Worm (Caenorhabditis elegans) whole organism, young adult: ENCODE data around the gene dcaf-1.

Experiments used
- F10E7.11 ChIP-seq: sonication (generic microtip); optimal IDR thresholded peaks from 2 replicates; lab custom pipeline; 2017; ENCODE audit warnings: mild to moderate bottlenecking, missing genetic modification characterization, moderate library complexity, missing compliant biosample characterization
- F22D6.2 ChIP-seq: sonication (generic microtip); optimal IDR thresholded peaks from 2 replicates; lab custom pipeline; 2016; ENCODE audit warnings: mild to moderate bottlenecking, missing genetic modification characterization, missing compliant biosample characterization
- F23B12.7 ChIP-seq: sonication (generic microtip); optimal IDR thresholded peaks from 2 replicates; lab custom pipeline; 2017; ENCODE audit warnings: missing genetic modification characterization, mild to moderate bottlenecking, missing compliant biosample characterization, antibody characterized with exemption, moderate library complexity; ENCODE audit not compliant: insufficient read depth
- F57A8.1 ChIP-seq: fragments of 200-800 bp; sonication (Bioruptor generic); optimal IDR thresholded peaks from 2 replicates; lab custom pipeline; 2018; ENCODE audit warnings: mild to moderate bottlenecking, missing genetic modification characterization, moderate library complexity, missing compliant biosample characterization
- K11D2.4 ChIP-seq: fragments of 200-800 bp; sonication (Bioruptor generic); IDR thresholded peaks from 2 replicates; pipeline ENCODE4 v1.3.6; 2022; ENCODE audit warnings: missing genetic modification reagents, missing genetic modification characterization, missing compliant biosample characterization
- K12H6.12 ChIP-seq: fragments of 200-800 bp; sonication (Bioruptor generic); optimal IDR thresholded peaks from 2 replicates; lab custom pipeline; 2018; ENCODE audit warnings: mild to moderate bottlenecking, missing genetic modification characterization, missing compliant biosample characterization
- T26A5.8 ChIP-seq: sonication (generic microtip); optimal IDR thresholded peaks from 2 replicates; lab custom pipeline; 2016; ENCODE audit warnings: missing genetic modification characterization, missing compliant biosample characterization
- Y53F4B.3 ChIP-seq: fragments of 200-800 bp; sonication (Bioruptor generic); IDR thresholded peaks from 2 replicates; pipeline ENCODE4 v1.3.6; 2022; ENCODE audit warnings: missing genetic modification reagents, missing genetic modification characterization, missing compliant biosample characterization
- Y67H2A.10 ChIP-seq: fragments of 200-800 bp; sonication (Bioruptor generic); conservative IDR thresholded peaks from 2 replicates; pipeline ENCODE4 v1.3.6; 2022; ENCODE audit warnings: missing genetic modification reagents, missing genetic modification characterization, missing compliant biosample characterization
- Y79H2A.3 ChIP-seq: fragments of 200-800 bp; sonication (Bioruptor generic); conservative IDR thresholded peaks from 2 replicates; pipeline ENCODE4 v1.3.6; 2022; ENCODE audit warnings: missing genetic modification reagents, missing genetic modification characterization, missing compliant biosample characterization
- ZK185.1 ChIP-seq: sonication (generic microtip); optimal IDR thresholded peaks from 2 replicates; lab custom pipeline; 2016; ENCODE audit warnings: mild to moderate bottlenecking, missing genetic modification characterization, missing compliant biosample characterization; ENCODE audit not compliant: poor library complexity, severe bottlenecking
- atf-7 ChIP-seq: sonication (generic microtip); optimal IDR thresholded peaks from 2 replicates; lab custom pipeline; 2017; ENCODE audit warnings: mild to moderate bottlenecking, missing genetic modification characterization, missing compliant biosample characterization
- athp-1 ChIP-seq: sonication (generic microtip); optimal IDR thresholded peaks from 2 replicates; lab custom pipeline; 2017; ENCODE audit warnings: mild to moderate bottlenecking, missing genetic modification characterization, missing compliant biosample characterization
- attf-5 ChIP-seq: fragments of 200-800 bp; sonication (Bioruptor generic); optimal IDR thresholded peaks from 2 replicates; lab custom pipeline; 2018; ENCODE audit warnings: mild to moderate bottlenecking, missing genetic modification characterization, missing compliant biosample characterization
- bed-1 ChIP-seq: fragments of 200-800 bp; sonication (Bioruptor generic); IDR thresholded peaks from 2 replicates; pipeline ENCODE4 v1.3.6; 2022; ENCODE audit warnings: missing genetic modification reagents, missing genetic modification characterization, missing compliant biosample characterization
- bed-2 ChIP-seq: fragments of 200-800 bp; sonication (Bioruptor generic); IDR thresholded peaks from 2 replicates; pipeline ENCODE4 v1.3.6; 2022; ENCODE audit warnings: missing genetic modification reagents, missing genetic modification characterization, missing compliant biosample characterization
- cebp-1 ChIP-seq, 2 experiments: fragments of 200-800 bp in 1 of 2; sonication (Bioruptor generic) in 1 of 2; sonication (generic microtip) in 1 of 2; IDR thresholded peaks in 1 of 2; optimal IDR thresholded peaks in 1 of 2; 2 replicates each; pipeline versions ENCODE4 v1.3.6 to Lab custom; 2017 to 2022; ENCODE audit warnings: missing compliant biosample characterization in 2 of 2, missing genetic modification characterization in 2 of 2, mild to moderate bottlenecking in 1 of 2, missing genetic modification reagents in 1 of 2, moderate library complexity in 1 of 2
- ceh-79 ChIP-seq: sonication (generic microtip); optimal IDR thresholded peaks from 2 replicates; lab custom pipeline; 2017; ENCODE audit warnings: mild to moderate bottlenecking, missing genetic modification characterization, missing compliant biosample characterization
- ceh-91 ChIP-seq: fragments of 200-800 bp; sonication (Bioruptor generic); IDR thresholded peaks from 2 replicates; pipeline ENCODE4 v1.3.6; 2022; ENCODE audit warnings: missing genetic modification reagents, missing genetic modification characterization, missing compliant biosample characterization
- dox-1 ChIP-seq: fragments of 200-800 bp; sonication (Bioruptor generic); IDR thresholded peaks from 2 replicates; pipeline ENCODE4 v1.3.6; 2022; ENCODE audit warnings: missing genetic modification reagents, missing genetic modification characterization, missing compliant biosample characterization
- dpff-1 ChIP-seq: sonication (generic microtip); optimal IDR thresholded peaks from 2 replicates; lab custom pipeline; 2017; ENCODE audit warnings: mild to moderate bottlenecking, missing genetic modification characterization, missing compliant biosample characterization
- dpl-1 ChIP-seq: fragments of 150-350 bp; optimal IDR thresholded peaks from 2 replicates; lab custom pipeline; 2014; ENCODE audit warnings: missing biosample characterization, missing genetic modification reagents, missing genetic modification characterization
- egl-44 ChIP-seq: fragments of 200-800 bp; sonication (Bioruptor generic); IDR thresholded peaks from 2 replicates; pipeline ENCODE4 v1.3.6; 2022; ENCODE audit warnings: missing genetic modification reagents, missing genetic modification characterization, missing compliant biosample characterization
- ekl-4 ChIP-seq: fragments of 200-800 bp; sonication (Bioruptor generic); IDR thresholded peaks from 2 replicates; pipeline ENCODE4 v1.3.6; 2022; ENCODE audit warnings: missing genetic modification reagents, missing genetic modification characterization, missing compliant biosample characterization
- ets-4 ChIP-seq: fragments of 200-800 bp; sonication (Bioruptor generic); optimal IDR thresholded peaks from 2 replicates; lab custom pipeline; 2018; ENCODE audit warnings: mild to moderate bottlenecking, missing genetic modification characterization, missing compliant biosample characterization
- hsf-1 ChIP-seq: fragments of 200-800 bp; sonication (Bioruptor generic); IDR thresholded peaks from 2 replicates; pipeline ENCODE4 v1.3.6; 2022; ENCODE audit warnings: missing genetic modification reagents, missing genetic modification characterization, missing compliant biosample characterization
- let-607 ChIP-seq, 2 experiments: fragments of 200-800 bp in 1 of 2; sonication (Bioruptor generic) in 1 of 2; sonication (generic microtip) in 1 of 2; optimal IDR thresholded peaks; 2 replicates each; lab custom pipeline; 2016 to 2018; ENCODE audit warnings: mild to moderate bottlenecking in 2 of 2, missing compliant biosample characterization in 2 of 2, missing genetic modification characterization in 2 of 2, moderate library complexity in 2 of 2, missing genotype in 1 of 2
- madf-10 ChIP-seq: sonication (generic microtip); optimal IDR thresholded peaks from 2 replicates; lab custom pipeline; 2016; ENCODE audit warnings: mild to moderate bottlenecking, missing genetic modification characterization, missing compliant biosample characterization
- madf-8 ChIP-seq: fragments of 200-800 bp; sonication (Bioruptor generic); conservative IDR thresholded peaks from 2 replicates; pipeline ENCODE4 v1.3.6; 2022; ENCODE audit warnings: missing genetic modification reagents, missing genetic modification characterization, missing compliant biosample characterization
- nhr-27 ChIP-seq: fragments of 200-800 bp; sonication (Bioruptor generic); optimal IDR thresholded peaks from 2 replicates; lab custom pipeline; 2018; ENCODE audit warnings: mild to moderate bottlenecking, missing genetic modification characterization, moderate library complexity, missing compliant biosample characterization
- nhr-80 ChIP-seq: sonication (generic microtip); optimal IDR thresholded peaks from 2 replicates; lab custom pipeline; 2016; ENCODE audit warnings: missing genetic modification characterization, missing compliant biosample characterization
- rcor-1 ChIP-seq: fragments of 200-800 bp; sonication (Bioruptor generic); IDR thresholded peaks from 2 replicates; pipeline ENCODE4 v1.3.6; 2022; ENCODE audit warnings: missing genetic modification reagents, missing genetic modification characterization, missing compliant biosample characterization
- sea-2 ChIP-seq: fragments of 200-800 bp; sonication (Bioruptor generic); IDR thresholded peaks from 2 replicates; pipeline ENCODE4 v1.3.6; 2022; ENCODE audit warnings: missing genetic modification characterization, missing compliant biosample characterization
- somi-1 ChIP-seq: fragments of 200-800 bp; sonication (Bioruptor generic); optimal IDR thresholded peaks from 2 replicates; lab custom pipeline; 2018; ENCODE audit warnings: mild to moderate bottlenecking, missing genetic modification characterization, missing compliant biosample characterization
- tbp1 ChIP-seq: fragments of 200-800 bp; sonication (Bioruptor generic); optimal IDR thresholded peaks from 2 replicates; lab custom pipeline; 2018; ENCODE audit warnings: mild to moderate bottlenecking, missing genetic modification characterization, missing compliant biosample characterization
- unc-62 ChIP-seq: fragments of 150-350 bp; optimal IDR thresholded peaks from 2 replicates; lab custom pipeline; 2014; ENCODE audit warnings: missing biosample characterization, missing genetic modification reagents, missing genetic modification characterization
- ztf-22 ChIP-seq: fragments of 200-800 bp; sonication (Bioruptor generic); optimal IDR thresholded peaks from 2 replicates; lab custom pipeline; 2018; ENCODE audit warnings: mild to moderate bottlenecking, missing genetic modification characterization, moderate library complexity, missing compliant biosample characterization

The dcaf-1 gene

DNA sequence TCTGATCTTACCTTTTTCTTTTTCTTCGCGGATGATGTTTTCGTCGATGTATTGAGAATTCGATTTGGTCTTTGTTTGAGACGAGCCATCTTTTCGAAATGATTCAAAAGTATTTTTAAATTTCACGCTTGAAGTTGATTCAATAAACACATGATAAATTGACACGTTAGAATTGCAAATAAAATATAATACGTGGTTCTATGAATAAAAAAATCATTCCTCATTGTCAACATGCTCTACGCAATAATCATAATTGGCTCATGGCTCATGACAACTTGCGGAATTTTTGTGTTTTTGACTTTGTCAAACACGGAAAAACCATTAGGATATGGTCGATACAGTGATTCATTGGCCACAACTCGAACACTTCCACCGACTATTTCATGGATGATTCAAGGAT, 23.1 kb downstream of the dcaf-1 start, which contains the start of the genes htas-1 and ZK1251.3:
Gene htas-1, minus strand, starts transcription at position 101 of the 400 bp plus-strand sequence.
Gene ZK1251.3, plus strand, starts transcription at position 226 of the 400 bp plus-strand sequence.
- TF ChIP-seq madf-8 (GFP tag; lab: Robert Waterston, UW) (no peak), Y67H2A.10 (GFP tag; lab: Robert Waterston, UW) (no peak), F57A8.1 (GFP tag; lab: Kevin White, UChicago) (no peak)

DNA sequence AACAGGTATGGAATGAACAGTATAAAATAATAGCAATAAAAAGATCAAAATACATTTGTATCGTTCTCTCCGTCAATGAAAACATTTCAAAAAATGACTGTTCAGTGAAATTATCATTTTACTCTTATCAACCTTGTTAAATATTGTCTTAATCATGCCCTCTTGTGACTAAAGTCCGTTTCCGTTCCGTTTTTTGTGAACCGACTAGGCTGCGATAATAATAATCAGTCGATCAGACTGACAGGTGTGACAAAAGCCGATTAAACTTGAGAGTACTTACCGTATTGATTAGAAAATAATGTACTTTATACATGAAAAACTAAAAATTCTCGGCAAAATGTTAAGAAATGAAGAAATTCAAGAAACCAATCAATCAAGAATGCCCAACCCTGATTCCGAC, 24.0 kb downstream of the dcaf-1 start, which contains the start of gene ins-7:
Gene ins-7, minus strand, starts transcription at position 332 of the 400 bp plus-strand sequence.
- TF ChIP-seq attf-5, result no peak
- TF ChIP-seq Y53F4B.3, result no peak
- TF ChIP-seq sea-2 (GFP tag; lab: Robert Waterston, UW), result no peak
- peak; percentile 48 for TF ChIP-seq ztf-22 (GFP tag; lab: Kevin White, UChicago)
- TF ChIP-seq ceh-91, result no peak
- TF ChIP-seq unc-62, result peak; percentile 70
- no peak for TF ChIP-seq Y79H2A.3 (GFP tag; lab: Robert Waterston, UW)
- TF ChIP-seq ets-4 (GFP tag; lab: Kevin White, UChicago), result peak; percentile 82
- peak; percentile 86 for TF ChIP-seq nhr-80 (tag; lab: Kevin White, UChicago)

DNA sequence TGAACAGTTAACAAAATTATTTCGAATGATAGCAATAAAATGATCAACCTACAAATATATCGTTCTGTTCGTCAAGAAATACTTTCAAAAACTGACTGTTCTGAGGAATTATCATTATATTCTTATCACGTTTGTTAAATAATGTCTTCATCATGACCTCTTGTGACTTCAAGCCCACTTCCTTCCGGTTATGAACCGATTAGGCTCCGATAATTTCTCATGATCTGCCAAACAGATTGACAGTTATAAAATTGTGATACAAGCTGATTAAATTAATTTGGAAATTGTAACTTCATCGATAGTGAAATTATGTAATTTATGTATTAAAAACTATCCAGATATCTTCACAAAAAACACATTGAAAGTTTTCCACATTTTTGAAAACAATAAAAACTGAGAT, 25.7 kb downstream of the dcaf-1 start, which contains the start of gene ins-8:
Gene ins-8, minus strand, starts transcription at position 101 of the 400 bp plus-strand sequence.
- no peak for TF ChIP-seq dpff-1 (tag; lab: Kevin White, UChicago)
- TF ChIP-seq madf-10 (tag; lab: Kevin White, UChicago), result no peak
- TF ChIP-seq tbp1 (GFP tag; lab: Kevin White, UChicago), result no peak
- TF ChIP-seq nhr-27, result no peak
- TF ChIP-seq dpl-1, result no peak
- TF ChIP-seq T26A5.8 (tag; lab: Kevin White, UChicago), result no peak
- no peak for TF ChIP-seq somi-1 (GFP tag; lab: Kevin White, UChicago)
- TF ChIP-seq sea-2 (GFP tag; lab: Robert Waterston, UW), result no peak
- TF ChIP-seq, all 124 proteins: peak for 0

ce11 chrIV:9679296-9679695, 27.2 kb downstream of the dcaf-1 start:
- TF ChIP-seq athp-1 (no peak), ceh-79 (no peak), bed-2 (GFP tag; lab: Robert Waterston, UW) (no peak), rcor-1 (GFP tag; lab: Robert Waterston, UW) (no peak)

DNA sequence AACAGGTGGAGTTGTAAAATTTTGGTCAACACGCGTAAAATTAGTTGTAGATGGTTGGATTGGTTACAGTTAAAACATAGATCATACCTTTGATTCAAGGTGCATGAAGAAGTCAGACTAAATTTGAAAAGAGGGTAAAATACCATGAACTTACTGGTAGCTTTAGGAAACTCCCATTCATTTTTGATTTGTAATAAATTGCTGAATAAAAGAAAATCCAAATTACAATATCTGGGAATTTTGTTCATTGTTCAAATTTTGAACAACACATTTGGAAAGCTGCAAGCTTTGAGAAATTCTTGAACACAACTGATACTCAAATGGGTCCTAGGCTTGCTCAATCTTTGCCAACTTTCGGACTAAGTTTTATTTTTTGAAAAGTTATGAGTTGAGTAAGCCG, 28.5 kb downstream of the dcaf-1 start:
- TF ChIP-seq atf-7 (tag; lab: Kevin White, UChicago) (no peak), F22D6.2 (tag; lab: Kevin White, UChicago) (no peak), ekl-4 (no peak), ceh-79 (no peak)

DNA sequence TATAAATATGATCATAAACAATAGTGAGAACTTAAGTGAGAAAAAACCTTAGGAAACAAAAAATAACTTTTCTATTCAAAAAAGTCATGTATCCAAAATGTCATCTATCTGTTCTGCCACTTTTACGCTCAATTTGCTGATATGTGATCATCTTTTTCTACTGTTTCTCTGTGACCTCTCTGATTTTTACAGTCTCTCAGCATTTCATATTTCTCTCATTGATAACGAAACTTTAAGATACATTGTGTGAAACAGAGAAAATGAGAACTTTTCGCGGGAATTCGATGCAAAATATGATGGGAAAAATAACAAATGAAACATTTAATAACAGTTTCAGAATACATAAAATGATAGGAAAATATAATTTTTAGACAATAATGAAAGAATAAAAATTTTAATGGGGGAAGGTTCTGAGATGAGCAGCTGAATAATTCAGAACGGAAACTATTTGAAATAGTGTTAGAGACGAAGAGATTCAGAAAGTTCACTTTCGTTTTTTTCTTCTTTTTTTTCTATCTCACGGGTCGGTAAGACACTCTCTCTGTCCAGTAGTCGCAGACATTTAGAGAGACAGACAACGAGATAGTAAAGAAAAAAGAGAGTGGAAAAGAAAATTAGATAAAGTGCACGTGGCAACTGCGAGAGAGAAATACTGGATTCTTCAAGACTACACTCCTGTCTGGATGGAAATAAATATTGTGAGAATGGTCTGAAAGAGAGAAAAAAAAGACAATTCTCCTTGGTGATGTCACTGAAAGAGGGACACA, 29.1 kb downstream of the dcaf-1 start:
- TF ChIP-seq K11D2.4 (GFP tag; lab: Robert Waterston, UW) (peak; percentile 71; the same call in 1 of the 2 replicates), nhr-80 (tag; lab: Kevin White, UChicago) (peak; percentile 79), K12H6.12 (tag; lab: Kevin White, UChicago) (peak; percentile 29), egl-44 (0 out of 2 replicates have a peak, but pooled peaks have one; percentile 35), attf-5 (peak; percentile 68), ztf-22 (GFP tag; lab: Kevin White, UChicago) (peak; percentile 59), F10E7.11 (no peak), bed-1 (GFP tag; lab: Robert Waterston, UW) (no peak), somi-1 (GFP tag; lab: Kevin White, UChicago) (peak; percentile 83), dox-1 (0 out of 2 replicates have a peak, but pooled peaks have one; percentile 7), ets-4 (GFP tag; lab: Kevin White, UChicago) (no peak), F23B12.7 (tag; lab: Kevin White, UChicago) (no peak), tbp1 (GFP tag; lab: Kevin White, UChicago) (no peak), cebp-1 (GFP tag; IDR thresholded peaks at IDR 0.05; lab: Robert Waterston, UW) (peak; percentile 28; the same call in 1 of the 2 replicates), cebp-1 (tag; optimal IDR thresholded peaks at IDR 0.05; lab: Kevin White, UChicago) (peak; percentile 64), ZK185.1 (no peak), hsf-1 (GFP tag; lab: Robert Waterston, UW) (no peak), let-607 (tag; optimal IDR thresholded peaks at IDR 0.05; lab: Kevin White, UChicago) (peak in 1 of 2 experiments; percentile 69)
